Fruit fly (Drosophila melanogaster): ENCODE measurements around the gene CG7115.

The CG7115 gene

DNA sequence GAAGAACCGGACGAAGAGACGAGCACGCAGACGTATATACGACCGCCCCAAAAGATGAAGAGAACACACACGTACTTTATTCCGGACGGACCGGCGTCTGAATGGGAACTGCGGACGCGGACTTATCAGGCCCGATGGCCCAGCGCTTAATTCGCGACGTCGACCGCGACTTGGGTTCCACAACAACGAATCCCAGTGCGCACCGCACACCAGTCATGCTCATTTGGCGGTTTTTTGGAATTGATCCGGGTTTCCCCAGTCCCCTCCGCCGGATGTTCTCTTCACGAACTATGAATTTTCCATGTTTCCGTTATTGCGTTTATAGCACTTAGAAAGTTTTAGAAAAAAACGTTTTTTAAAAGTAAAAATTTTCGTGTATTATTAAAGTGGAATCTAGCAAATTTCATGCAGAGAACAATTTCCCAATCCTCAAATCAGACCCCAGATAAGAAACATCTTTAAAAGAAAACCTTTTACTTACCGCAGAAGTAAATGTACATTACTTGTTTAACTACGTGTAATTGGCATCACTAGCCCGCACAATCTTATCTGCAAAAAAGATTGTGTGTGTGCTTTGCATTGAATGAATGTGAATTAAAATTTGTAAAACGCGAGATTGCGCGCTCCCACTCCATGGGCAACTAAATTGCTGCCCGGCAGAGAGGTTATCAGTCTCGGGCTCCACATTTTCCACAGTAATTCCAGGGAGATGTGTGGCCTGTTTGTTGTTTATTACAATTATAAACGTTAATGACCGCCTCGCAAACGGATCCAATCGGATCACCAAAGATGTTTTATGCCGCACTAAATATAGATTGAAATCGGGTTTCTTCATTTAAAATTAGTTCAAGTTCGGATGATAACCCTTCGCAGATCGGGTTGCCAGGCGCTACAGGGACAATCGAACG lies 30.2 kb upstream of the CG7115 start, which contains the start of gene CG7149 (continued):
- TF ChIP-seq twi (tag; optimal IDR thresholded peaks at IDR 0.05) (no peak), ato (GFP tag; IDR thresholded peaks at IDR 0.05; ENCODE audit: partially characterized antibody) (no peak), dan (GFP tag; IDR thresholded peaks at IDR 0.05) (no peak), CG7271 (tag; optimal IDR thresholded peaks at IDR 0.05) (no peak), rib (GFP tag; IDR thresholded peaks at IDR 0.05) (0 out of 2 replicates have a peak, but pooled peaks have one; percentile 11), CG14441 (GFP tag; IDR thresholded peaks at IDR 0.05) (no peak), Myb (GFP tag; optimal IDR thresholded peaks at IDR 0.05) (no peak), Hmr (GFP tag; optimal IDR thresholded peaks at IDR 0.05) (peak; percentile 30), Dek (tag; optimal IDR thresholded peaks at IDR 0.05) (peak; percentile 4), GATAe (GFP tag; conservative IDR thresholded peaks at IDR 0.05) (peak; percentile 66), Sox102F (GFP tag; optimal IDR thresholded peaks at IDR 0.05) (peak; percentile 7), CG31388 (GFP tag; optimal IDR thresholded peaks at IDR 0.05) (no peak), HmgZ (tag; optimal IDR thresholded peaks at IDR 0.05) (no peak), Hr3 (GFP tag; optimal IDR thresholded peaks at IDR 0.05) (no peak), stc (GFP tag; IDR thresholded peaks at IDR 0.05) (no peak), CG10543 (GFP tag; optimal IDR thresholded peaks at IDR 0.05) (peak; percentile 21), sd (tag; optimal IDR thresholded peaks at IDR 0.05) (peak; percentile 25), CG4424 (GFP tag; optimal IDR thresholded peaks at IDR 0.05) (peak; percentile 5), CG17385 (GFP tag; optimal IDR thresholded peaks at IDR 0.05) (peak; percentile 83), gem (tag; optimal IDR thresholded peaks at IDR 0.05) (peak; percentile 19), CG1602 (GFP tag; optimal IDR thresholded peaks at IDR 0.05) (no peak), so (GFP tag; IDR thresholded peaks at IDR 0.05) (no peak), hkb (optimal IDR thresholded peaks at IDR 0.05) (no peak), hkb (GFP tag; IDR thresholded peaks at IDR 0.05) (peak; percentile 6; the same call in 1 of the 2 replicates), CG8478 (optimal IDR thresholded peaks at IDR 0.05) (no peak), mam (GFP tag; optimal IDR thresholded peaks at IDR 0.05) (no peak), CG2120 (GFP tag; optimal IDR thresholded peaks at IDR 0.05) (peak; percentile 53), CG31365 (tag; optimal IDR thresholded peaks at IDR 0.05) (no peak), row (GFP tag; IDR thresholded peaks at IDR 0.05) (peak; percentile 84), Poxn (GFP tag; IDR thresholded peaks at IDR 0.05) (no peak), caup (GFP tag; optimal IDR thresholded peaks at IDR 0.05; ENCODE audit: severe bottlenecking) (no peak), Dbx (GFP tag; IDR thresholded peaks at IDR 0.05) (0 out of 3 replicates have a peak, but pooled peaks have one; percentile 32), wek (GFP tag; optimal IDR thresholded peaks at IDR 0.05) (no peak), Atf-2 (GFP tag; optimal IDR thresholded peaks at IDR 0.05) (peak; percentile 16), Six4 (GFP tag; optimal IDR thresholded peaks at IDR 0.05) (no peak), Hr78 (GFP tag; optimal IDR thresholded peaks at IDR 0.05) (peak in 1 of 2 experiments; percentile 13), CG8765 (GFP tag; IDR thresholded peaks at IDR 0.05) (no peak), CG16815 (GFP tag; optimal IDR thresholded peaks at IDR 0.05) (no peak), eve (GFP tag; optimal IDR thresholded peaks at IDR 0.05) (no peak), CG9932 (GFP tag; IDR thresholded peaks at IDR 0.05) (peak; percentile 19; the same call in 1 of the 2 replicates), eyg (GFP tag; optimal IDR thresholded peaks at IDR 0.05) (no peak), CG10654 (GFP tag; optimal IDR thresholded peaks at IDR 0.05) (no peak), kay (GFP tag; optimal IDR thresholded peaks at IDR 0.05) (no peak), ind (GFP tag; optimal IDR thresholded peaks at IDR 0.05) (no peak), tx (GFP tag; optimal IDR thresholded peaks at IDR 0.05) (no peak), CG8281 (tag; optimal IDR thresholded peaks at IDR 0.05) (peak; percentile 16), Atf6 (GFP tag; IDR thresholded peaks at IDR 0.05) (peak; percentile 52), CG34376 (GFP tag; optimal IDR thresholded peaks at IDR 0.05) (peak; percentile 95), CG7745 (tag; optimal IDR thresholded peaks at IDR 0.05) (no peak), CG14965 (GFP tag; optimal IDR thresholded peaks at IDR 0.05; ENCODE audit: borderline replicate concordance) (no peak)
